Worm (Caenorhabditis elegans) whole organism, L1 larva: ENCODE data around the gene sqv-6.

ENCODE experiments used
- C16A3.4 ChIP-seq: fragments of 150-350 bp; optimal IDR thresholded peaks from 2 replicates; lab custom pipeline; 2014; ENCODE audit warnings: missing biosample characterization, missing genetic modification characterization
- F16B12.6 ChIP-seq: fragments of 150-350 bp; optimal IDR thresholded peaks from 2 replicates; lab custom pipeline; 2014; ENCODE audit warnings: missing biosample characterization, missing genetic modification characterization
- Y116A8C.19 ChIP-seq: sonication (generic microtip); optimal IDR thresholded peaks from 2 replicates; lab custom pipeline; 2016; ENCODE audit warnings: missing compliant biosample characterization, missing genetic modification characterization, borderline replicate concordance
- aha-1 ChIP-seq: fragments of 150-350 bp; optimal IDR thresholded peaks from 2 replicates; lab custom pipeline; 2014; ENCODE audit warnings: missing biosample characterization, missing genetic modification characterization
- alr-1 ChIP-seq: fragments of 200-800 bp; sonication (Bioruptor generic); optimal IDR thresholded peaks from 2 replicates; lab custom pipeline; 2018; ENCODE audit warnings: borderline replicate concordance, mild to moderate bottlenecking, missing genetic modification characterization, missing compliant biosample characterization
- aly-2 ChIP-seq: fragments of 150-350 bp; optimal IDR thresholded peaks from 2 replicates; lab custom pipeline; 2014; ENCODE audit warnings: missing biosample characterization, missing genetic modification characterization
- ama-1 ChIP-seq: fragments of 150-350 bp; optimal IDR thresholded peaks from 2 replicates; lab custom pipeline; 2014
- ceh-90 ChIP-seq: sonication (generic microtip); optimal IDR thresholded peaks from 2 replicates; lab custom pipeline; 2016; ENCODE audit warnings: missing genetic modification characterization, missing compliant biosample characterization
- ces-1 ChIP-seq: fragments of 150-350 bp; optimal IDR thresholded peaks from 2 replicates; lab custom pipeline; 2014; ENCODE audit warnings: missing biosample characterization, missing genetic modification reagents, missing genetic modification characterization
- dsc-1 ChIP-seq: sonication (generic microtip); optimal IDR thresholded peaks from 2 replicates; lab custom pipeline; 2016; ENCODE audit warnings: mild to moderate bottlenecking, missing genetic modification characterization, missing compliant biosample characterization
- efl-1 ChIP-seq, 4 experiments: fragments of 150-350 bp; optimal IDR thresholded peaks in 3 of 4; peaks in 1 of 4; 1 replicate in 1 of 4; 2 replicates in 3 of 4; lab custom pipeline; 2014; ENCODE audit warnings: missing biosample characterization in 2 of 4, missing genetic modification characterization in 2 of 4, missing genetic modification reagents in 2 of 4
- egl-13 ChIP-seq: sonication (generic microtip); optimal IDR thresholded peaks from 2 replicates; lab custom pipeline; 2016; ENCODE audit warnings: missing genotype, missing genetic modification reagents, missing genetic modification characterization, missing compliant biosample characterization
- egl-27 ChIP-seq, 2 experiments: fragments of 150-350 bp in 1 of 2; sonication (generic microtip); optimal IDR thresholded peaks; 3 replicates each; lab custom pipeline; 2017 to 2018; ENCODE audit warnings: missing biosample characterization in 2 of 2, missing genetic modification characterization in 2 of 2, missing genetic modification reagents in 2 of 2
- elt-3 ChIP-seq, 6 experiments: fragments of 150-350 bp in 1 of 6; sonication (generic microtip); optimal IDR thresholded peaks; 2 replicates each; lab custom pipeline; 2017 to 2018; ENCODE audit warnings: missing biosample characterization in 6 of 6, missing genetic modification characterization in 6 of 6, inconsistent platforms in 1 of 6
- ets-5 ChIP-seq: fragments of 200-800 bp; sonication (Bioruptor generic); IDR thresholded peaks from 2 replicates; pipeline ENCODE4 v1.3.6; 2022; ENCODE audit warnings: missing genetic modification characterization, missing compliant biosample characterization
- fkh-10 ChIP-seq: sonication (generic microtip); optimal IDR thresholded peaks from 2 replicates; lab custom pipeline; 2017; ENCODE audit warnings: missing biosample characterization, missing genetic modification reagents, missing genetic modification characterization
- fkh-8 ChIP-seq: sonication (generic microtip); optimal IDR thresholded peaks from 2 replicates; lab custom pipeline; 2016; ENCODE audit warnings: mild to moderate bottlenecking, missing genetic modification characterization, missing compliant biosample characterization
- hlh-17 ChIP-seq: fragments of 200-800 bp; sonication (Bioruptor generic); optimal IDR thresholded peaks from 2 replicates; lab custom pipeline; 2018; ENCODE audit warnings: missing genetic modification characterization, mild to moderate bottlenecking, missing compliant biosample characterization, moderate library complexity, borderline replicate concordance
- hlh-4 ChIP-seq: sonication (generic microtip); optimal IDR thresholded peaks from 2 replicates; lab custom pipeline; 2016; ENCODE audit warnings: mild to moderate bottlenecking, missing genetic modification characterization, missing compliant biosample characterization
- hpl-2 ChIP-seq: fragments of 150-350 bp; optimal IDR thresholded peaks from 2 replicates; lab custom pipeline; 2014; ENCODE audit warnings: missing biosample characterization, missing genetic modification reagents, missing genetic modification characterization
- lin-13 ChIP-seq: fragments of 150-350 bp; optimal IDR thresholded peaks from 2 replicates; lab custom pipeline; 2014; ENCODE audit warnings: missing biosample characterization, missing genetic modification reagents, missing genetic modification characterization
- lsy-2 ChIP-seq, 2 experiments: fragments of 150-350 bp; optimal IDR thresholded peaks; 2 replicates each; lab custom pipeline; 2014; ENCODE audit warnings: missing biosample characterization in 2 of 2, missing genetic modification characterization in 2 of 2
- mdl-1 ChIP-seq, 2 experiments: fragments of 150-350 bp; optimal IDR thresholded peaks; 2 replicates each; lab custom pipeline; 2014 to 2017; ENCODE audit warnings: missing biosample characterization in 2 of 2, missing genetic modification characterization in 2 of 2, inconsistent platforms in 1 of 2
- mef-2 ChIP-seq: fragments of 150-350 bp; optimal IDR thresholded peaks from 2 replicates; lab custom pipeline; 2014; ENCODE audit warnings: missing biosample characterization, missing genetic modification characterization
- mep-1 ChIP-seq: fragments of 150-350 bp; optimal IDR thresholded peaks from 2 replicates; lab custom pipeline; 2014; ENCODE audit warnings: missing biosample characterization, missing genetic modification characterization
- nhr-237 ChIP-seq: fragments of 150-350 bp; optimal IDR thresholded peaks from 2 replicates; lab custom pipeline; 2014; ENCODE audit warnings: missing biosample characterization, missing genetic modification characterization
- nhr-28 ChIP-seq: fragments of 150-350 bp; optimal IDR thresholded peaks from 2 replicates; lab custom pipeline; 2014; ENCODE audit warnings: missing biosample characterization, missing genetic modification characterization
- nhr-76 ChIP-seq: sonication (generic microtip); optimal IDR thresholded peaks from 2 replicates; lab custom pipeline; 2017; ENCODE audit warnings: missing biosample characterization, missing genetic modification characterization
- nhr-85 ChIP-seq: sonication (generic microtip); peaks from one replicate; lab custom pipeline; 2016; ENCODE audit warnings: missing genetic modification characterization, inconsistent platforms, missing compliant biosample characterization
- pqm-1 ChIP-seq: sonication (generic microtip); optimal IDR thresholded peaks from 3 replicates; lab custom pipeline; 2017; ENCODE audit warnings: missing biosample characterization, missing genetic modification characterization
- sox-4 ChIP-seq: sonication (generic microtip); optimal IDR thresholded peaks from 2 replicates; lab custom pipeline; 2016; ENCODE audit warnings: missing genetic modification characterization, missing compliant biosample characterization
- swsn-7 ChIP-seq: sonication (generic microtip); optimal IDR thresholded peaks from 2 replicates; lab custom pipeline; 2016; ENCODE audit warnings: missing genetic modification characterization, missing compliant biosample characterization
- tlp-1 ChIP-seq: fragments of 150-350 bp; optimal IDR thresholded peaks from 2 replicates; lab custom pipeline; 2014; ENCODE audit warnings: missing biosample characterization, missing genetic modification characterization
- unc-130 ChIP-seq: fragments of 150-350 bp; optimal IDR thresholded peaks from 2 replicates; lab custom pipeline; 2017; ENCODE audit warnings: missing biosample characterization, missing genetic modification characterization, inconsistent platforms
- unc-30 ChIP-seq: sonication (generic microtip); optimal IDR thresholded peaks from 2 replicates; lab custom pipeline; 2017; ENCODE audit warnings: missing biosample characterization, missing genetic modification characterization
- zag-1 ChIP-seq: fragments of 150-350 bp; optimal IDR thresholded peaks from 2 replicates; lab custom pipeline; 2014; ENCODE audit warnings: missing biosample characterization, missing genetic modification characterization
- zip-4 ChIP-seq: fragments of 200-800 bp; sonication (Bioruptor generic); optimal IDR thresholded peaks from 2 replicates; lab custom pipeline; 2018; ENCODE audit warnings: mild to moderate bottlenecking, missing genetic modification characterization, moderate library complexity, missing compliant biosample characterization
- ztf-11 ChIP-seq, 2 experiments: sonication (generic microtip); optimal IDR thresholded peaks; 2 replicates each; lab custom pipeline; 2016 to 2017; ENCODE audit warnings: missing genetic modification characterization in 2 of 2, missing biosample characterization in 1 of 2, missing compliant biosample characterization in 1 of 2

sqv-6 gene

ce11 chrV:1013637-1014036 lies 49.0 kb upstream of the sqv-6 start:
- TF ChIP-seq Y116A8C.19 (tag; lab: Kevin White, UChicago): no peak
- no peak for TF ChIP-seq fkh-8 (tag; lab: Kevin White, UChicago)
- no peak for TF ChIP-seq ets-5 (GFP tag; lab: Robert Waterston, UW)
- no peak for TF ChIP-seq egl-13 (tag; lab: Kevin White, UChicago)
- TF ChIP-seq aha-1: no peak
- TF ChIP-seq nhr-28 (tag; lab: Kevin White, UChicago): no peak
- no peak for TF ChIP-seq pqm-1 (tag; lab: Kevin White, UChicago)
- no peak for TF ChIP-seq dsc-1 (tag; lab: Kevin White, UChicago)

DNA sequence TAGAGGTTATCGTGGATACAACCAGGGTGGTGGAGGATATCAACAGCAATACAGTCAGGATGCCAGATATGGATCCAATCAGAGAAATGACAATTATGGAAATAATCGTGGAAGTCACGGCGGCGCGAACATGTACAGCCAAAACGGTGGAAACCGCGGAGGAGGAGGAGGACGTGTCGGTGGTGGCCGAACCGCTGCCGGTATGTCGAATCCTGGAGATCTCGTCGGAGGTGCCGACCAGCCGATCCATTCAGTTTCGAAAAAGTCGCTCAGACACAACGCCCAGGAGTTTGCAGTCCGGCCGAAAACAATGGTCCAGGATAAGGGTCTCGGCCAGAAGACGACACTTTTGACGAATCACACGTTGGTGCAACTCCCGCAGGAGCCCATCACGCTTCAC lies 44.4 kb upstream of the sqv-6 start:
- TF ChIP-seq mef-2 (tag; lab: Kevin White, UChicago) (no peak), sox-4 (tag; lab: Kevin White, UChicago) (no peak), ces-1 (no peak), fkh-8 (tag; lab: Kevin White, UChicago) (no peak), alr-1 (no peak), nhr-85 (tag; lab: Kevin White, UChicago) (no peak), pqm-1 (tag; lab: Kevin White, UChicago) (no peak)

DNA sequence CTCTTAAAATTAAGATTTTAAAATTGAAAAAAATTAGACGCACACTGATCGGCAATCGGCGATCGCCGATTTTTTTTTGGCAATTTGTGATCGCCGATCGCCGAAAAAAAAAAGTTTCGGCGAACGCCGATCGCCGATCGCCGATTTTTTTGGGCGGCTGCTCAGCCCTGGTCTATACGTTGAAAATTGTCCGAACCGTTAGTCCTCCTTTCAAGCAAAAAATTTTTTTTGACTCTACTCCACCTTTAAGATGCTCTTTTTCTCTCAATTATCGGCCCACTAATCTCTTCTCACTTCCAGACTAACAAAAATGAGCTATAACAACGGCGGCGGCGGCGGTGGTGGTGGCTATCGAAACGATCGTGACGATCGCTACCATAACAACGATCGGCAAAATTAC lies 43.9 kb upstream of the sqv-6 start, which contains the start of gene ergo-1:
ergo-1 (plus strand) TSS at position 301 of the 400 bp plus-strand sequence.
- TF ChIP-seq lsy-2 (tag; optimal IDR thresholded peaks at IDR 0.05; lab: Kevin White, UChicago): no peak
- no peak for TF ChIP-seq ama-1
- no peak for TF ChIP-seq ceh-90 (tag; lab: Kevin White, UChicago)
- TF ChIP-seq nhr-237 (tag; lab: Kevin White, UChicago): no peak
- TF ChIP-seq lin-13 (GFP tag; lab: Kevin White, UChicago): no peak
- TF ChIP-seq nhr-76: no peak
- TF ChIP-seq swsn-7: no peak
- TF ChIP-seq ztf-11 (tag; optimal IDR thresholded peaks at IDR 0.05; lab: Kevin White, UChicago): no peak
- TF ChIP-seq F16B12.6 (tag; lab: Kevin White, UChicago): no peak
- TF ChIP-seq efl-1 (optimal IDR thresholded peaks at IDR 0.05; lab: Kevin White, UChicago): no peak
- TF ChIP-seq efl-1 (GFP tag; optimal IDR thresholded peaks at IDR 0.05 in 1 of 2; lab: Kevin White, UChicago): no peak
- TF ChIP-seq C16A3.4: no peak
- no peak for TF ChIP-seq hlh-17 (GFP tag; lab: Kevin White, UChicago)
- no peak for TF ChIP-seq tlp-1 (tag; lab: Kevin White, UChicago)
- no peak for TF ChIP-seq unc-130 (tag; lab: Kevin White, UChicago)
- TF ChIP-seq unc-30 (tag; lab: Kevin White, UChicago): no peak
- TF ChIP-seq elt-3 (tag; optimal IDR thresholded peaks at IDR 0.05; lab: Kevin White, UChicago): no peak
- no peak for TF ChIP-seq hpl-2
- no peak for TF ChIP-seq zag-1

DNA sequence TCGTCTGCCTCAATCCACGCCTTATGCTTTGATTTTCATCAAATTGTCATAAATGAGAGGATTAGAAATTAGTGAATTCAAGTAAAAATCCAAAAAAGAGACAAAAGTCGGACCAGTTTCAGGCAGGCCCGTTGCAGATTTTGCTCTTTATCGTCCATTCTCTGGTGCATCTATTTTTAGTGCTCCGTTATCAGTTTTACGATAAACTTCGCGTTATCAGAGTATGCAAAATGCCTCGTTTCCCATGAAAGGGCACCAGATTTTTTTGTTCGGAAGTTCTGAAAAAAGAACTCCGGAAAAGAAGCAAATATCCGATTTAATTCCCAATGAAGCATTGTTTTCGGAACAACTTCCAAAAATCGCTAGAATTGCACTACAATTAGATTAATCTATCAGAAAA lies 41.3 kb upstream of the sqv-6 start:
- TF ChIP-seq egl-27 (tag; optimal IDR thresholded peaks at IDR 0.05; lab: Kevin White, UChicago) (no peak), mep-1 (tag; lab: Kevin White, UChicago) (no peak), mdl-1 (tag; optimal IDR thresholded peaks at IDR 0.05; lab: Kevin White, UChicago) (no peak), aly-2 (no peak), fkh-10 (GFP tag; lab: Kevin White, UChicago) (no peak), zip-4 (no peak), hlh-4 (tag; lab: Kevin White, UChicago) (no peak), swsn-7 (no peak)
